Fruit fly (Drosophila melanogaster) whole organism, embryonic: Measurements from ENCODE around the gene nAChRbeta1.

Source experiments
- Atf-2 ChIP-seq: fragments of 200-800 bp; sonication (Bioruptor generic); optimal IDR thresholded peaks from 2 replicates; lab custom pipeline; 2016; ENCODE audit warnings: missing biosample characterization, missing genetic modification characterization
- Blimp-1 ChIP-seq: fragments of 200-800 bp; sonication (Bioruptor generic); optimal IDR thresholded peaks from 3 replicates; lab custom pipeline; 2018; ENCODE audit warnings: missing biosample characterization, missing genetic modification characterization, mild to moderate bottlenecking, moderate library complexity, missing genetic modification reagents
- CG10274 ChIP-seq: fragments of 200-800 bp; sonication (Bioruptor generic); optimal IDR thresholded peaks from 3 replicates; lab custom pipeline; 2017; ENCODE audit warnings: missing biosample characterization, mild to moderate bottlenecking, missing genetic modification characterization
- CG10462 ChIP-seq: fragments of 200-800 bp; sonication (Bioruptor generic); optimal IDR thresholded peaks from 2 replicates; lab custom pipeline; 2016; ENCODE audit warnings: missing biosample characterization, missing genetic modification characterization
- CG10654 ChIP-seq: fragments of 200-800 bp; sonication (Bioruptor generic); optimal IDR thresholded peaks from 2 replicates; lab custom pipeline; 2016; ENCODE audit warnings: missing biosample characterization, missing genetic modification characterization
- CG11504 ChIP-seq: fragments of 200-800 bp; sonication (Bioruptor generic); optimal IDR thresholded peaks from 3 replicates; lab custom pipeline; 2019; ENCODE audit warnings: missing biosample characterization, mild to moderate bottlenecking, missing genetic modification characterization, moderate library complexity
- CG14014 ChIP-seq: fragments of 200-800 bp; sonication (Bioruptor generic); IDR thresholded peaks from 2 replicates; pipeline ENCODE4 v1.3.6; 2022; ENCODE audit warnings: missing biosample characterization, missing genetic modification characterization
- CG16863 ChIP-seq: fragments of 200-800 bp; sonication (Bioruptor generic); optimal IDR thresholded peaks from 3 replicates; lab custom pipeline; 2016; ENCODE audit warnings: missing biosample characterization, missing genetic modification characterization
- CG17359 ChIP-seq: fragments of 200-800 bp; sonication (Bioruptor generic); optimal IDR thresholded peaks from 3 replicates; lab custom pipeline; 2018; ENCODE audit warnings: missing biosample characterization, mild to moderate bottlenecking, missing genetic modification characterization, moderate library complexity
- CG17802 ChIP-seq: fragments of 200-800 bp; sonication (Bioruptor generic); optimal IDR thresholded peaks from 2 replicates; lab custom pipeline; 2018; ENCODE audit warnings: missing biosample characterization, mild to moderate bottlenecking, missing genetic modification characterization, moderate library complexity
- CG18476 ChIP-seq: fragments of 200-800 bp; sonication (Bioruptor generic); optimal IDR thresholded peaks from 2 replicates; lab custom pipeline; 2016; ENCODE audit warnings: missing biosample characterization, mild to moderate bottlenecking, missing genetic modification characterization
- CG2120 ChIP-seq: fragments of 200-800 bp; sonication (Bioruptor generic); optimal IDR thresholded peaks from 3 replicates; lab custom pipeline; 2016; ENCODE audit warnings: missing biosample characterization, missing genetic modification characterization
- CG2712 ChIP-seq: fragments of 200-800 bp; optimal IDR thresholded peaks from 3 replicates; lab custom pipeline; 2019; ENCODE audit warnings: missing biosample characterization, mild to moderate bottlenecking, missing genetic modification characterization, moderate library complexity
- CG4820 ChIP-seq: fragments of 200-800 bp; sonication (Bioruptor generic); optimal IDR thresholded peaks from 3 replicates; lab custom pipeline; 2016; ENCODE audit warnings: missing biosample characterization, missing genetic modification characterization
- CG4854 ChIP-seq: fragments of 200-800 bp; sonication (Bioruptor generic); optimal IDR thresholded peaks from 2 replicates; lab custom pipeline; 2016; ENCODE audit warnings: missing biosample characterization, missing genetic modification characterization, inconsistent platforms
- CG6175 ChIP-seq: fragments of 200-800 bp; sonication (Bioruptor generic); IDR thresholded peaks from 3 replicates; pipeline ENCODE4 v1.3.6; 2022; ENCODE audit warnings: missing biosample characterization, missing genetic modification characterization
- CG8089 ChIP-seq: fragments of 200-800 bp; sonication (Bioruptor generic); optimal IDR thresholded peaks from 3 replicates; lab custom pipeline; 2016; ENCODE audit warnings: missing biosample characterization, missing genetic modification characterization
- CG9876 ChIP-seq: fragments of 200-800 bp; sonication (Bioruptor generic); optimal IDR thresholded peaks from 2 replicates; lab custom pipeline; 2016; ENCODE audit warnings: missing biosample characterization, missing genetic modification characterization
- CG9932 ChIP-seq: fragments of 200-800 bp; sonication (Bioruptor generic); IDR thresholded peaks from 2 replicates; pipeline ENCODE4 v1.3.6; 2022; ENCODE audit warnings: missing biosample characterization, missing genetic modification characterization
- Dbx ChIP-seq: fragments of 200-800 bp; sonication (Bioruptor generic); IDR thresholded peaks from 3 replicates; pipeline ENCODE4 v1.3.6; 2022; ENCODE audit warnings: missing biosample characterization, missing genetic modification characterization
- Dfd ChIP-seq, 2 experiments: fragments of >200 bp; optimal IDR thresholded peaks; 2 replicates each; lab custom pipeline; 2017; ENCODE audit warnings: missing biosample characterization in 2 of 2, missing genetic modification characterization in 2 of 2
- Dref ChIP-seq: fragments of 200-800 bp; sonication (Bioruptor generic); IDR thresholded peaks from 2 replicates; pipeline ENCODE4 v1.3.6; 2022; ENCODE audit warnings: missing biosample characterization, missing genetic modification characterization
- E2f1 ChIP-seq: fragments of 200-800 bp; sonication (Bioruptor generic); IDR thresholded peaks from 2 replicates; pipeline ENCODE4 v1.3.6; 2022; ENCODE audit warnings: missing biosample characterization, missing genetic modification characterization
- Ets65A ChIP-seq: fragments of 200-800 bp; sonication (Bioruptor generic); peaks from one replicate; lab custom pipeline; 2016; ENCODE audit warnings: missing biosample characterization, missing genetic modification characterization
- HLH4C ChIP-seq: fragments of 200-800 bp; sonication (Bioruptor generic); IDR thresholded peaks from 3 replicates; pipeline ENCODE4 v1.3.6; 2022; ENCODE audit warnings: missing biosample characterization, missing genetic modification characterization; ENCODE audit not compliant: partially characterized antibody
- Hr51 ChIP-seq, 2 experiments: fragments of 200-800 bp; sonication (Bioruptor generic); optimal IDR thresholded peaks; 2 replicates in 1 of 2; 3 replicates in 1 of 2; lab custom pipeline; 2016 to 2018; ENCODE audit warnings: missing biosample characterization in 2 of 2, missing genetic modification characterization in 2 of 2, mild to moderate bottlenecking in 1 of 2, moderate library complexity in 1 of 2
- MTF-1 ChIP-seq: fragments of 200-800 bp; sonication (Bioruptor generic); optimal IDR thresholded peaks from 2 replicates; lab custom pipeline; 2018; ENCODE audit warnings: missing biosample characterization, mild to moderate bottlenecking, missing genetic modification characterization, borderline replicate concordance
- Med ChIP-seq: fragments of 200-800 bp; sonication (Bioruptor generic); peaks from one replicate; lab custom pipeline; 2016; ENCODE audit warnings: missing biosample characterization, missing genetic modification characterization, mild to moderate bottlenecking, inconsistent platforms, moderate library complexity
- Trl ChIP-seq, 3 experiments: fragments of >200 bp in 2 of 3; fragments of 200-800 bp in 1 of 3; sonication (Bioruptor generic) in 1 of 3; optimal IDR thresholded peaks; 2 replicates in 1 of 3; 3 replicates in 2 of 3; lab custom pipeline; 2016 to 2017; ENCODE audit warnings: missing biosample characterization in 1 of 3, missing genetic modification characterization in 1 of 3
- YL-1 ChIP-seq: fragments of 200-800 bp; sonication (Bioruptor generic); optimal IDR thresholded peaks from 3 replicates; lab custom pipeline; 2017; ENCODE audit warnings: missing biosample characterization, mild to moderate bottlenecking, missing genetic modification characterization
- bsh ChIP-seq, 2 experiments: fragments of 200-800 bp; sonication (Bioruptor generic); optimal IDR thresholded peaks; 2 replicates each; lab custom pipeline; 2017 to 2018; ENCODE audit warnings: mild to moderate bottlenecking in 2 of 2, missing biosample characterization in 2 of 2, missing genetic modification characterization in 2 of 2, moderate library complexity in 1 of 2
- crc ChIP-seq: fragments of 200-800 bp; sonication (Bioruptor generic); optimal IDR thresholded peaks from 2 replicates; lab custom pipeline; 2016; ENCODE audit warnings: missing biosample characterization, missing genetic modification characterization
- croc ChIP-seq: fragments of 200-800 bp; sonication (Bioruptor generic); conservative IDR thresholded peaks from 3 replicates; pipeline ENCODE4 v1.3.6; 2022; ENCODE audit warnings: missing biosample characterization, missing genetic modification characterization
- dan ChIP-seq: fragments of 200-800 bp; sonication (Bioruptor generic); IDR thresholded peaks from 2 replicates; pipeline ENCODE4 v1.3.6; 2022; ENCODE audit warnings: missing biosample characterization, missing genetic modification characterization
- dmrt11E ChIP-seq: fragments of 200-800 bp; sonication (Bioruptor generic); optimal IDR thresholded peaks from 3 replicates; lab custom pipeline; 2018; ENCODE audit warnings: missing biosample characterization, mild to moderate bottlenecking, missing genetic modification characterization, moderate library complexity
- esg ChIP-seq: fragments of 200-800 bp; sonication (Bioruptor generic); conservative IDR thresholded peaks from 2 replicates; pipeline ENCODE4 v1.3.6; 2022; ENCODE audit warnings: missing biosample characterization, missing genetic modification characterization
- exex ChIP-seq: fragments of 200-800 bp; sonication (Bioruptor generic); optimal IDR thresholded peaks from 4 replicates; lab custom pipeline; 2018; ENCODE audit warnings: missing biosample characterization, mild to moderate bottlenecking, missing genetic modification characterization, moderate library complexity
- gem ChIP-seq: fragments of 200-800 bp; sonication (Bioruptor generic); optimal IDR thresholded peaks from 2 replicates; lab custom pipeline; 2019; ENCODE audit warnings: missing biosample characterization, mild to moderate bottlenecking, missing genetic modification characterization, moderate library complexity
- h ChIP-seq: fragments of >200 bp; optimal IDR thresholded peaks from 2 replicates; lab custom pipeline; 2017
- ind ChIP-seq: fragments of 200-800 bp; sonication (Bioruptor generic); optimal IDR thresholded peaks from 3 replicates; lab custom pipeline; 2016; ENCODE audit warnings: missing biosample characterization, missing genetic modification characterization
- odd ChIP-seq: fragments of 200-800 bp; sonication (Bioruptor generic); optimal IDR thresholded peaks from 2 replicates; lab custom pipeline; 2017; ENCODE audit warnings: missing biosample characterization, mild to moderate bottlenecking, missing genetic modification characterization
- pho ChIP-seq: fragments of 200-800 bp; sonication (Bioruptor generic); optimal IDR thresholded peaks from 2 replicates; lab custom pipeline; 2016; ENCODE audit warnings: missing biosample characterization, missing genetic modification characterization
- row ChIP-seq: fragments of 200-800 bp; sonication (Bioruptor generic); IDR thresholded peaks from 3 replicates; pipeline ENCODE4 v1.3.6; 2022; ENCODE audit warnings: missing biosample characterization, missing genetic modification characterization
- sd ChIP-seq: fragments of 200-800 bp; sonication (Bioruptor generic); optimal IDR thresholded peaks from 3 replicates; lab custom pipeline; 2018; ENCODE audit warnings: missing biosample characterization, mild to moderate bottlenecking, missing genetic modification characterization, moderate library complexity
- sens ChIP-seq: fragments of 200-800 bp; sonication (Bioruptor generic); peaks from one replicate; lab custom pipeline; 2016; ENCODE audit warnings: missing biosample characterization, missing genetic modification characterization
- sisA ChIP-seq: fragments of 200-800 bp; sonication (Bioruptor generic); IDR thresholded peaks from 2 replicates; pipeline ENCODE4 v1.3.6; 2022; ENCODE audit warnings: missing biosample characterization, missing genetic modification characterization
- sr ChIP-seq: fragments of 200-800 bp; sonication (Bioruptor generic); IDR thresholded peaks from 3 replicates; pipeline ENCODE4 v1.3.6; 2022; ENCODE audit warnings: missing biosample characterization, missing genetic modification characterization
- tap ChIP-seq: fragments of 200-800 bp; optimal IDR thresholded peaks from 3 replicates; lab custom pipeline; 2019; ENCODE audit warnings: missing biosample characterization, mild to moderate bottlenecking, missing genetic modification characterization, moderate library complexity
- tx ChIP-seq: fragments of 200-800 bp; sonication (Bioruptor generic); optimal IDR thresholded peaks from 2 replicates; lab custom pipeline; 2016; ENCODE audit warnings: missing biosample characterization, missing genetic modification characterization
- vnd ChIP-seq: fragments of 200-800 bp; sonication (Bioruptor generic); IDR thresholded peaks from 3 replicates; pipeline ENCODE4 v1.3.6; 2022; ENCODE audit warnings: missing biosample characterization, missing genetic modification characterization; ENCODE audit not compliant: partially characterized antibody

The nAChRbeta1 gene

DNA sequence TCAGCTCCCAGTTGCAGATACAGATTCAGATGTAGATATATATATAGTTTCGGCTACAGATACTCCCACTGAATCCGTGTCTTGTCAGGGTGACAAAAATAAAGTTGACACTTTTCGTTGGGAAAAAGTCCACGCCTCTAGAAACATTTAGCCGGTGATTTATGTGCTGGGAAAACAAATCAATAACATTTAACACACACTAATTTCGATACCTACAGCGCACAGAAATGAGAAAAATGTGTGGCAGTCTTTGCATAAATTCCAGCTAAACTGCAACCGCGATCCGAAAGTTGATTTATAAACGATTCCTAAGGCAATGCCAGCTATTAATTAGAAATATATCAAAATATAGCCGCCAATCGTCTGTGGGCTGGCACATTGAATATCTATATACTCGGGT is 40.9 kb upstream of the nAChRbeta1 start:
- TF ChIP-seq sens (GFP tag; lab: Kevin White, UChicago), result peak; percentile 65
- TF ChIP-seq odd (GFP tag; lab: Kevin White, UChicago), result no peak
- peak; percentile 87 for TF ChIP-seq sd (tag; lab: Kevin White, UChicago)
- TF ChIP-seq CG8089, result no peak
- TF ChIP-seq row, result 0 out of 3 replicates have a peak, but pooled peaks have one; percentile 1
- TF ChIP-seq sr (GFP tag; lab: Robert Waterston, UW), result peak; percentile 68; the same call in 2 of the 3 replicates
- peak; percentile 63 for TF ChIP-seq Ets65A (GFP tag; lab: Kevin White, UChicago)

DNA sequence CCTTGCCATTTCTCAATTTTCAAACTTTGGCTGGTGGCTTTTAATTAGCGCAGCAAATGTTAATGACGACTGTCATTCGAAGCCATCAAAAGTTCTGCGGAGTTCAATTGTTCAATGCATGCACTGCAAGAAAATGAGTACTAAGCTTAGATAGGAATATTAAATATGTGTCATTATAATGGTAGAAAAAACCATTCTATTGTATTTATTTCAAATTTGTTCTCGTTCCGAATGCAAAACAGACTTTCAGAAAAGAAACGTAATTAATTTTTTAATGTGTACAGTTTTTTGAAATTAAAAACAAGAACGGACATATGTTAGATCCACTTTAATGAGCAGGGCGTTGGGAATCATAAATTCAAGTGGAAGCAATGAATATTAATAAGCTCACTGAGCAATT is 40.0 kb upstream of the nAChRbeta1 start:
- no peak for TF ChIP-seq CG2120 (GFP tag; lab: Kevin White, UChicago)
- TF ChIP-seq CG11504 (tag; lab: Kevin White, UChicago), result peak; percentile 46
- TF ChIP-seq exex (tag; lab: Kevin White, UChicago), result no peak
- no peak for TF ChIP-seq dmrt11E
- no peak for TF ChIP-seq Dbx (GFP tag; lab: Robert Waterston, UW)
- TF ChIP-seq gem (tag; lab: Kevin White, UChicago), result peak; percentile 1
- no peak for TF ChIP-seq CG6175 (GFP tag; lab: Robert Waterston, UW)
- TF ChIP-seq CG16863, result no peak
- TF ChIP-seq Atf-2, result no peak
- TF ChIP-seq CG9932 (GFP tag; lab: Robert Waterston, UW), result no peak
- no peak for TF ChIP-seq CG4854 (GFP tag; lab: Kevin White, UChicago)
- peak in 1 of 2 experiments; percentile 38 for TF ChIP-seq Hr51 (GFP tag; optimal IDR thresholded peaks at IDR 0.05; lab: Kevin White, UChicago)
- TF ChIP-seq ind (GFP tag; lab: Kevin White, UChicago), result no peak
- no peak for TF ChIP-seq crc (GFP tag; lab: Kevin White, UChicago)
- TF ChIP-seq YL-1 (GFP tag; lab: Kevin White, UChicago), result no peak
- TF ChIP-seq CG2712 (tag; lab: Kevin White, UChicago), result peak; percentile 17
- TF ChIP-seq croc, result no peak
- no peak for TF ChIP-seq vnd (GFP tag; lab: Robert Waterston, UW)
- no peak for TF ChIP-seq pho
- 0 out of 2 replicates have a peak, but pooled peaks have one; percentile 11 for TF ChIP-seq esg (GFP tag; lab: Robert Waterston, UW)
- no peak for TF ChIP-seq HLH4C (GFP tag; lab: Robert Waterston, UW)
- TF ChIP-seq MTF-1 (GFP tag; lab: Kevin White, UChicago), result no peak
- no peak for TF ChIP-seq CG17802 (tag; lab: Kevin White, UChicago)
- TF ChIP-seq Dref (GFP tag; lab: Robert Waterston, UW), result no peak
- TF ChIP-seq Blimp-1 (GFP tag; lab: Kevin White, UChicago), result peak; percentile 42
- TF ChIP-seq CG4820, result no peak
- TF ChIP-seq Dfd (GFP tag; optimal IDR thresholded peaks at IDR 0.05; lab: Kevin White, UChicago), result no peak
- no peak for TF ChIP-seq tap (tag; lab: Kevin White, UChicago)
- no peak for TF ChIP-seq CG10274 (GFP tag; lab: Kevin White, UChicago)
- no peak for TF ChIP-seq Trl (optimal IDR thresholded peaks at IDR 0.05; lab: Kevin White, UChicago)
- no peak for TF ChIP-seq Trl (GFP tag; optimal IDR thresholded peaks at IDR 0.05; lab: Kevin White, UChicago)
- TF ChIP-seq tx (GFP tag; lab: Kevin White, UChicago), result no peak
- TF ChIP-seq CG18476 (GFP tag; lab: Kevin White, UChicago), result no peak
- no peak for TF ChIP-seq CG14014 (GFP tag; lab: Robert Waterston, UW)
- peak; percentile 3 for TF ChIP-seq CG17359 (tag; lab: Kevin White, UChicago)
- TF ChIP-seq sisA (GFP tag; lab: Robert Waterston, UW), result 0 out of 2 replicates have a peak, but pooled peaks have one; percentile 19
- TF ChIP-seq dan (GFP tag; lab: Robert Waterston, UW), result no peak
- no peak for TF ChIP-seq CG9876 (GFP tag; lab: Kevin White, UChicago)
- no peak for TF ChIP-seq CG10462 (GFP tag; lab: Kevin White, UChicago)
- TF ChIP-seq Ets65A (GFP tag; lab: Kevin White, UChicago), result peak; percentile 62
- TF ChIP-seq CG10654 (GFP tag; lab: Kevin White, UChicago), result no peak
- no peak for TF ChIP-seq E2f1 (GFP tag; lab: Robert Waterston, UW)
- peak in 1 of 2 experiments; percentile 47 for TF ChIP-seq bsh (GFP tag; optimal IDR thresholded peaks at IDR 0.05; lab: Kevin White, UChicago)
- TF ChIP-seq Med (GFP tag; lab: Kevin White, UChicago), result peak; percentile 10
- no peak for TF ChIP-seq h (lab: Kevin White, UChicago)
